Worm (Caenorhabditis elegans): ENCODE data around the gene K03D3.5.

DNA sequence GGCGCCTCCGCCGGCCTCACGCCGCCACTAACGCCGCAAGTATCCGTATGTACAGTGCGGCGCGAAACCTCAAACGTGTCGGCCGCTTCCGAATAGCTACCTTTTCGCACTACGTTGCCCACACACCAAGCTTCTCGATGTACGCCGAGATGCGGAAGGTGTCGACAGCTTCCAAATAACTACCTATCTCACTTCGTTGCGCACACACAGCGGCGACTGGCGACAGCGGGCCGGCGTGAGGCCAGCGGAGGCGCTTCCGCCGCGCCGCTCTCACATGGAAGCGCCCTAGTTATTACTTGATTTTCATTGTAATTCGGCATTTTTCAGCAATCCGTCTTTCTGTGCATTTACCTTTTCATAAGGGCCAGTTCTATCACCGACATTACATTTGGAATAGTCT is 10.2 kb upstream of the K03D3.5 start:
- TF ChIP-seq tab-1 (GFP tag; IDR thresholded peaks at IDR 0.05) (no peak), klf-2 (GFP tag; conservative IDR thresholded peaks at IDR 0.05) (no peak), ztf-29 (GFP tag; IDR thresholded peaks at IDR 0.05) (no peak), med-1 (GFP tag; optimal IDR thresholded peaks at IDR 0.05; ENCODE audit: insufficient read depth) (no peak), ztf-23 (GFP tag; IDR thresholded peaks at IDR 0.05) (no peak), ref-1 (GFP tag; conservative IDR thresholded peaks at IDR 0.05) (no peak), T22C8.4 (GFP tag; IDR thresholded peaks at IDR 0.05) (no peak)
